Fruit fly (Drosophila melanogaster) whole organism, embryonic: ENCODE measurements around the gene tho2.

ENCODE experiments used
- Ada2b ChIP-seq: fragments of 200-800 bp; sonication (Bioruptor generic); IDR thresholded peaks from 2 replicates; pipeline ENCODE4 v1.3.6; 2022; ENCODE audit warnings: missing biosample characterization, missing genetic modification characterization
- Antp ChIP-seq: fragments of 200-800 bp; sonication (Bioruptor generic); optimal IDR thresholded peaks from 3 replicates; lab custom pipeline; 2016; ENCODE audit warnings: missing biosample characterization, missing genetic modification characterization
- Bdp1 ChIP-seq: fragments of 200-800 bp; sonication (Bioruptor generic); optimal IDR thresholded peaks from 3 replicates; lab custom pipeline; 2016; ENCODE audit warnings: missing biosample characterization, missing genetic modification characterization
- CG10147 ChIP-seq: fragments of 200-800 bp; sonication (Bioruptor generic); optimal IDR thresholded peaks from 2 replicates; lab custom pipeline; 2019; ENCODE audit warnings: missing biosample characterization, mild to moderate bottlenecking, missing genetic modification characterization, moderate library complexity
- CG10431 ChIP-seq: fragments of 200-800 bp; sonication (Bioruptor generic); optimal IDR thresholded peaks from 3 replicates; lab custom pipeline; 2018; ENCODE audit warnings: missing biosample characterization, mild to moderate bottlenecking, missing genetic modification characterization
- CG10654 ChIP-seq: fragments of 200-800 bp; sonication (Bioruptor generic); optimal IDR thresholded peaks from 2 replicates; lab custom pipeline; 2016; ENCODE audit warnings: missing biosample characterization, missing genetic modification characterization
- CG11696 ChIP-seq: fragments of 200-800 bp; sonication (Bioruptor generic); IDR thresholded peaks from 2 replicates; pipeline ENCODE4 v1.3.6; 2022; ENCODE audit warnings: missing biosample characterization, missing genetic modification characterization
- CG13123 ChIP-seq: fragments of 200-800 bp; sonication (Bioruptor generic); optimal IDR thresholded peaks from 2 replicates; lab custom pipeline; 2016; ENCODE audit warnings: missing biosample characterization, missing genetic modification characterization
- CG13287 ChIP-seq: fragments of 200-800 bp; sonication (Bioruptor generic); IDR thresholded peaks from 2 replicates; pipeline ENCODE4 v1.3.6; 2022; ENCODE audit warnings: missing biosample characterization, missing genetic modification characterization; ENCODE audit not compliant: partially characterized antibody
- CG14014 ChIP-seq: fragments of 200-800 bp; sonication (Bioruptor generic); IDR thresholded peaks from 2 replicates; pipeline ENCODE4 v1.3.6; 2022; ENCODE audit warnings: missing biosample characterization, missing genetic modification characterization
- CG14710 ChIP-seq: fragments of 200-800 bp; sonication (Bioruptor generic); optimal IDR thresholded peaks from 3 replicates; lab custom pipeline; 2019; ENCODE audit warnings: missing biosample characterization, mild to moderate bottlenecking, missing genetic modification characterization, moderate library complexity
- CG2875 ChIP-seq: fragments of 200-800 bp; sonication (Bioruptor generic); optimal IDR thresholded peaks from 2 replicates; lab custom pipeline; 2017; ENCODE audit warnings: missing biosample characterization, mild to moderate bottlenecking, missing genetic modification characterization, missing genetic modification reagents
- CG30403 ChIP-seq: fragments of 200-800 bp; sonication (Bioruptor generic); optimal IDR thresholded peaks from 3 replicates; lab custom pipeline; 2016; ENCODE audit warnings: missing biosample characterization, missing genetic modification characterization
- CG4282 ChIP-seq: fragments of 200-800 bp; sonication (Bioruptor generic); optimal IDR thresholded peaks from 2 replicates; lab custom pipeline; 2016; ENCODE audit warnings: missing biosample characterization, missing genetic modification characterization
- CG4328 ChIP-seq: fragments of 200-800 bp; sonication (Bioruptor generic); optimal IDR thresholded peaks from 3 replicates; lab custom pipeline; 2017; ENCODE audit warnings: missing biosample characterization, missing genetic modification reagents, missing genetic modification characterization
- CG7745 ChIP-seq: fragments of 200-800 bp; sonication (Bioruptor generic); optimal IDR thresholded peaks from 2 replicates; lab custom pipeline; 2018; ENCODE audit warnings: missing biosample characterization, mild to moderate bottlenecking, missing genetic modification characterization, moderate library complexity
- CoRest ChIP-seq: fragments of 200-800 bp; sonication (Bioruptor generic); optimal IDR thresholded peaks from 3 replicates; lab custom pipeline; 2018; ENCODE audit warnings: missing biosample characterization, mild to moderate bottlenecking, missing genetic modification characterization, moderate library complexity
- CrebB ChIP-seq: fragments of 200-800 bp; sonication (Bioruptor generic); optimal IDR thresholded peaks from 3 replicates; lab custom pipeline; 2018; ENCODE audit warnings: missing biosample characterization, mild to moderate bottlenecking, missing genetic modification characterization
- ERR ChIP-seq: fragments of 200-800 bp; sonication (Bioruptor generic); optimal IDR thresholded peaks from 2 replicates; lab custom pipeline; 2016; ENCODE audit warnings: missing biosample characterization, missing genetic modification characterization
- HLHmδ ChIP-seq: fragments of 200-800 bp; sonication (Bioruptor generic); optimal IDR thresholded peaks from 2 replicates; lab custom pipeline; 2018; ENCODE audit warnings: missing biosample characterization, mild to moderate bottlenecking, missing genetic modification characterization, moderate library complexity
- Hr3 ChIP-seq: fragments of 200-800 bp; sonication (Bioruptor generic); optimal IDR thresholded peaks from 3 replicates; lab custom pipeline; 2016; ENCODE audit warnings: missing biosample characterization, missing genetic modification characterization
- Max ChIP-seq: fragments of 200-800 bp; sonication (Bioruptor generic); optimal IDR thresholded peaks from 2 replicates; lab custom pipeline; 2016; ENCODE audit warnings: missing biosample characterization, mild to moderate bottlenecking, missing genetic modification characterization
- NC2α ChIP-seq: fragments of 200-800 bp; sonication (Bioruptor generic); optimal IDR thresholded peaks from 2 replicates; lab custom pipeline; 2016; ENCODE audit warnings: missing biosample characterization, missing genetic modification characterization
- Oaz ChIP-seq: fragments of 200-800 bp; sonication (Bioruptor generic); IDR thresholded peaks from 2 replicates; pipeline ENCODE4 v1.3.6; 2022; ENCODE audit warnings: missing biosample characterization, missing genetic modification characterization
- Pdp1 ChIP-seq, 2 experiments: fragments of 200-800 bp; sonication (Bioruptor generic); optimal IDR thresholded peaks; 3 replicates each; lab custom pipeline; 2016; ENCODE audit warnings: missing biosample characterization in 2 of 2, missing genetic modification characterization in 2 of 2, mild to moderate bottlenecking in 1 of 2, moderate library complexity in 1 of 2
- Poxn ChIP-seq: fragments of 200-800 bp; sonication (Bioruptor generic); IDR thresholded peaks from 2 replicates; pipeline ENCODE4 v1.3.6; 2022; ENCODE audit warnings: missing biosample characterization, missing genetic modification characterization
- Sox100B ChIP-seq: fragments of 200-800 bp; sonication (Bioruptor generic); optimal IDR thresholded peaks from 3 replicates; lab custom pipeline; 2018; ENCODE audit warnings: missing biosample characterization, mild to moderate bottlenecking, missing genetic modification characterization
- Sry-δ ChIP-seq: fragments of 200-800 bp; sonication (Bioruptor generic); optimal IDR thresholded peaks from 2 replicates; lab custom pipeline; 2016; ENCODE audit warnings: missing biosample characterization, missing genetic modification characterization
- Taf1 ChIP-seq: fragments of 200-800 bp; sonication (Bioruptor generic); IDR thresholded peaks from 2 replicates; pipeline ENCODE4 v1.3.6; 2022; ENCODE audit warnings: missing biosample characterization, missing genetic modification characterization
- Xbp1 ChIP-seq: fragments of 200-800 bp; sonication (Bioruptor generic); optimal IDR thresholded peaks from 3 replicates; lab custom pipeline; 2016; ENCODE audit warnings: missing biosample characterization, mild to moderate bottlenecking, missing genetic modification characterization
- Xrp1 ChIP-seq: fragments of 200-800 bp; sonication (Bioruptor generic); IDR thresholded peaks from 2 replicates; pipeline ENCODE4 v1.3.6; 2022; ENCODE audit warnings: missing biosample characterization, missing genetic modification characterization
- cad ChIP-seq: fragments of >200 bp; optimal IDR thresholded peaks from 2 replicates; lab custom pipeline; 2017; ENCODE audit warnings: missing biosample characterization, missing genetic modification characterization
- cato ChIP-seq: fragments of 200-800 bp; sonication (Bioruptor generic); optimal IDR thresholded peaks from 2 replicates; lab custom pipeline; 2016; ENCODE audit warnings: missing biosample characterization, missing genetic modification characterization, borderline replicate concordance
- cwo ChIP-seq: fragments of 200-800 bp; sonication (Bioruptor generic); optimal IDR thresholded peaks from 3 replicates; lab custom pipeline; 2017; ENCODE audit warnings: missing biosample characterization, missing genetic modification characterization, mild to moderate bottlenecking, moderate library complexity, missing genetic modification reagents
- dysf ChIP-seq: fragments of 200-800 bp; sonication (Bioruptor generic); IDR thresholded peaks from 3 replicates; pipeline ENCODE4 v1.3.6; 2022; ENCODE audit warnings: missing biosample characterization, missing genetic modification characterization
- emc ChIP-seq: fragments of 200-800 bp; sonication (Bioruptor generic); optimal IDR thresholded peaks from 2 replicates; lab custom pipeline; 2016; ENCODE audit warnings: missing biosample characterization, missing genetic modification characterization
- ewg ChIP-seq: fragments of 200-800 bp; sonication (Bioruptor generic); optimal IDR thresholded peaks from 3 replicates; lab custom pipeline; 2017; ENCODE audit warnings: mild to moderate bottlenecking, missing biosample characterization, missing genetic modification reagents, missing genetic modification characterization
- eyg ChIP-seq: fragments of 200-800 bp; sonication (Bioruptor generic); optimal IDR thresholded peaks from 3 replicates; lab custom pipeline; 2016; ENCODE audit warnings: missing biosample characterization, missing genetic modification characterization
- gcm2 ChIP-seq: fragments of 200-800 bp; sonication (Bioruptor generic); optimal IDR thresholded peaks from 2 replicates; lab custom pipeline; 2016; ENCODE audit warnings: missing biosample characterization, missing genetic modification characterization
- h ChIP-seq: fragments of >200 bp; optimal IDR thresholded peaks from 2 replicates; lab custom pipeline; 2017
- ken ChIP-seq: fragments of 200-800 bp; sonication (Bioruptor generic); IDR thresholded peaks from 3 replicates; pipeline ENCODE4 v1.3.6; 2022; ENCODE audit warnings: missing biosample characterization, missing genetic modification characterization
- mam ChIP-seq: fragments of 200-800 bp; sonication (Bioruptor generic); optimal IDR thresholded peaks from 3 replicates; lab custom pipeline; 2016; ENCODE audit warnings: missing biosample characterization, missing genetic modification characterization
- oc ChIP-seq: fragments of 200-800 bp; sonication (Bioruptor generic); optimal IDR thresholded peaks from 2 replicates; lab custom pipeline; 2018; ENCODE audit warnings: missing biosample characterization, mild to moderate bottlenecking, missing genetic modification characterization, moderate library complexity
- onecut ChIP-seq: fragments of 200-800 bp; sonication (Bioruptor generic); IDR thresholded peaks from 2 replicates; pipeline ENCODE4 v1.3.6; 2022; ENCODE audit warnings: missing biosample characterization, missing genetic modification characterization
- repo ChIP-seq: fragments of 200-800 bp; sonication (Bioruptor generic); optimal IDR thresholded peaks from 2 replicates; lab custom pipeline; 2016; ENCODE audit warnings: missing biosample characterization, missing genetic modification characterization
- sisA ChIP-seq: fragments of 200-800 bp; sonication (Bioruptor generic); IDR thresholded peaks from 2 replicates; pipeline ENCODE4 v1.3.6; 2022; ENCODE audit warnings: missing biosample characterization, missing genetic modification characterization
- tgo ChIP-seq: fragments of 200-800 bp; sonication (Bioruptor generic); IDR thresholded peaks from 3 replicates; pipeline ENCODE4 v1.3.6; 2022; ENCODE audit warnings: missing biosample characterization, missing genetic modification characterization
- unpg ChIP-seq: fragments of 200-800 bp; sonication (Bioruptor generic); optimal IDR thresholded peaks from 3 replicates; lab custom pipeline; 2018; ENCODE audit warnings: missing biosample characterization, mild to moderate bottlenecking, missing genetic modification characterization, moderate library complexity
- wek ChIP-seq: fragments of 200-800 bp; sonication (Bioruptor generic); optimal IDR thresholded peaks from 3 replicates; lab custom pipeline; 2018; ENCODE audit warnings: missing biosample characterization, mild to moderate bottlenecking, missing genetic modification characterization, moderate library complexity

tho2 gene

dm6 chr2L:2161244-2162243 is 16.6 kb upstream of the tho2 start (continued):
- TF ChIP-seq mam (GFP tag; lab: Kevin White, UChicago), result peak; percentile 36
- TF ChIP-seq CG10654 (GFP tag; lab: Kevin White, UChicago), result no peak
- 0 out of 2 replicates have a peak, but pooled peaks have one; percentile 6 for TF ChIP-seq onecut (GFP tag; lab: Robert Waterston, UW)
- no peak for TF ChIP-seq Sry-δ (GFP tag; lab: Kevin White, UChicago)
- no peak for TF ChIP-seq Oaz (GFP tag; lab: Robert Waterston, UW)
- 0 out of 2 replicates have a peak, but pooled peaks have one; percentile 20 for TF ChIP-seq CG11696
- TF ChIP-seq CG13287 (GFP tag; lab: Robert Waterston, UW), result no peak; the same call in 1 of the 2 replicates
- TF ChIP-seq Sox100B (GFP tag; lab: Kevin White, UChicago), result no peak
- TF ChIP-seq cwo (GFP tag; lab: Kevin White, UChicago), result peak; percentile 20
- peak; percentile 53; the same call in 2 of the 3 replicates for TF ChIP-seq ken (GFP tag; lab: Robert Waterston, UW)
- no peak for TF ChIP-seq CG4328
- TF ChIP-seq CG30403 (GFP tag; lab: Kevin White, UChicago), result peak; percentile 73
- TF ChIP-seq Taf1 (GFP tag; lab: Robert Waterston, UW), result 0 out of 2 replicates have a peak, but pooled peaks have one; percentile 36
- TF ChIP-seq eyg, result no peak
- no peak for TF ChIP-seq oc
- no peak for TF ChIP-seq h (lab: Kevin White, UChicago)
- peak; percentile 34 for TF ChIP-seq CG14710 (tag; lab: Kevin White, UChicago)
- TF ChIP-seq CoRest (tag; lab: Kevin White, UChicago), result peak; percentile 70
- TF ChIP-seq Antp (GFP tag; lab: Kevin White, UChicago), result peak; percentile 10
- TF ChIP-seq Poxn (GFP tag; lab: Robert Waterston, UW), result no peak
- peak; percentile 19 for TF ChIP-seq cato (GFP tag; lab: Kevin White, UChicago)
- no peak for TF ChIP-seq CrebB (tag; lab: Kevin White, UChicago)
- TF ChIP-seq sisA, result peak; percentile 53; the same call in 1 of the 2 replicates
- peak; percentile 30 for TF ChIP-seq gcm2 (GFP tag; lab: Kevin White, UChicago)
- TF ChIP-seq repo (GFP tag; lab: Kevin White, UChicago), result peak; percentile 1
- TF ChIP-seq cad (GFP tag; lab: Kevin White, UChicago), result no peak
- no peak for TF ChIP-seq CG10147
- TF ChIP-seq emc (GFP tag; lab: Kevin White, UChicago), result no peak
- no peak for TF ChIP-seq CG13123 (GFP tag; lab: Kevin White, UChicago)
- TF ChIP-seq NC2α, result no peak
- TF ChIP-seq Xrp1, result peak; percentile 47
- TF ChIP-seq dysf, result peak; percentile 51; the same call in 2 of the 3 replicates
- peak; percentile 63 for TF ChIP-seq Hr3
- peak; percentile 33; the same call in 1 of the 3 replicates for TF ChIP-seq tgo (GFP tag; lab: Robert Waterston, UW)
- TF ChIP-seq Xbp1 (GFP tag; lab: Kevin White, UChicago), result peak; percentile 58
- TF ChIP-seq ewg (GFP tag; lab: Kevin White, UChicago), result peak; percentile 47
- no peak for TF ChIP-seq Bdp1 (GFP tag; lab: Kevin White, UChicago)
- no peak for TF ChIP-seq CG14014 (GFP tag; lab: Robert Waterston, UW)
- TF ChIP-seq Pdp1 (GFP tag; optimal IDR thresholded peaks at IDR 0.05; lab: Kevin White, UChicago), result peak; percentile 27 to 50
- no peak for TF ChIP-seq CG4282
- no peak for TF ChIP-seq ERR (GFP tag; lab: Kevin White, UChicago)
- peak; percentile 12 for TF ChIP-seq CG2875 (GFP tag; lab: Kevin White, UChicago)
- TF ChIP-seq Max (GFP tag; lab: Kevin White, UChicago), result peak; percentile 33
- peak; percentile 7 for TF ChIP-seq unpg
- peak; percentile 32 for TF ChIP-seq Ada2b (GFP tag; lab: Robert Waterston, UW)
- no peak for TF ChIP-seq CG10431 (GFP tag; lab: Kevin White, UChicago)
- TF ChIP-seq wek (GFP tag; lab: Kevin White, UChicago), result no peak
- TF ChIP-seq HLHmδ (GFP tag; lab: Kevin White, UChicago), result peak; percentile 48
- no peak for TF ChIP-seq CG7745 (tag; lab: Kevin White, UChicago)
